Worm (Caenorhabditis elegans): ENCODE results near the gene srd-7.

srd-7 gene

ce11 chrIV:10821672-10822304 is 35.2 kb upstream of the srd-7 start:
- TF ChIP-seq mep-1 (tag; optimal IDR thresholded peaks at IDR 0.05) (peak; percentile 83), unc-98 (GFP tag; IDR thresholded peaks at IDR 0.05) (no peak), hlh-4 (tag; optimal IDR thresholded peaks at IDR 0.05) (no peak), lir-3 (tag; optimal IDR thresholded peaks at IDR 0.05; ENCODE audit: poor library complexity) (peak; percentile 68), dsc-1 (tag; optimal IDR thresholded peaks at IDR 0.05) (peak; percentile 16), Y116A8C.19 (tag; optimal IDR thresholded peaks at IDR 0.05; ENCODE audit: borderline replicate concordance) (no peak), unc-130 (tag; optimal IDR thresholded peaks at IDR 0.05) (peak; percentile 79), unc-30 (tag; optimal IDR thresholded peaks at IDR 0.05) (no peak), tlp-1 (tag; optimal IDR thresholded peaks at IDR 0.05) (no peak), vab-15 (tag; optimal IDR thresholded peaks at IDR 0.05) (no peak), xbp-1 (tag; optimal IDR thresholded peaks at IDR 0.05) (peak; percentile 63), ama-1 (optimal IDR thresholded peaks at IDR 0.05) (no peak), egl-13 (tag; optimal IDR thresholded peaks at IDR 0.05) (peak; percentile 34), aha-1 (tag; optimal IDR thresholded peaks at IDR 0.05) (peak; percentile 32), tbx-2 (tag; optimal IDR thresholded peaks at IDR 0.05) (peak; percentile 86), lin-39 (tag; optimal IDR thresholded peaks at IDR 0.05) (no peak), efl-3 (GFP tag; optimal IDR thresholded peaks at IDR 0.05) (no peak), nhr-47 (tag; optimal IDR thresholded peaks at IDR 0.05) (peak; percentile 84), fkh-10 (GFP tag; optimal IDR thresholded peaks at IDR 0.05) (peak; percentile 85), nhr-12 (tag; optimal IDR thresholded peaks at IDR 0.05) (no peak), nhr-85 (tag) (peak; percentile 92), sptf-1 (tag; optimal IDR thresholded peaks at IDR 0.05) (no peak), blmp-1 (tag; optimal IDR thresholded peaks at IDR 0.05) (peak; percentile 97), ets-5 (GFP tag; IDR thresholded peaks at IDR 0.05) (no peak), rnt-1 (tag; optimal IDR thresholded peaks at IDR 0.05) (peak; percentile 78), nhr-76 (tag; optimal IDR thresholded peaks at IDR 0.05) (no peak), pax-3 (tag; optimal IDR thresholded peaks at IDR 0.05) (peak; percentile 69), nhr-20 (tag; optimal IDR thresholded peaks at IDR 0.05) (peak; percentile 89), ceh-90 (tag; optimal IDR thresholded peaks at IDR 0.05) (no peak), ztf-11 (tag; optimal IDR thresholded peaks at IDR 0.05) (peak in 1 of 2 experiments; percentile 32), lsy-2 (tag; optimal IDR thresholded peaks at IDR 0.05) (peak; percentile 70 to 93), isw-1 (GFP tag; IDR thresholded peaks at IDR 0.05) (peak; percentile 39), egl-27 (tag; optimal IDR thresholded peaks at IDR 0.05) (peak; percentile 24 to 53), zip-4 (GFP tag; optimal IDR thresholded peaks at IDR 0.05) (no peak), fkh-4 (tag; optimal IDR thresholded peaks at IDR 0.05; ENCODE audit: borderline replicate concordance) (no peak), C04F5.9 (tag; optimal IDR thresholded peaks at IDR 0.05) (no peak), sox-4 (tag; optimal IDR thresholded peaks at IDR 0.05) (no peak), elt-3 (tag; optimal IDR thresholded peaks at IDR 0.05) (peak in 4 of 6 experiments; percentile 20 to 82 (median 67)), zag-1 (tag; optimal IDR thresholded peaks at IDR 0.05) (peak; percentile 67), lin-15B (tag; optimal IDR thresholded peaks at IDR 0.05) (no peak), ztf-4 (tag; optimal IDR thresholded peaks at IDR 0.05) (peak; percentile 83), sup-37 (GFP tag; optimal IDR thresholded peaks at IDR 0.05) (peak; percentile 20), fkh-8 (tag; optimal IDR thresholded peaks at IDR 0.05) (peak; percentile 86), lin-35 (GFP tag; optimal IDR thresholded peaks at IDR 0.05) (peak; percentile 75 to 84), swsn-7 (tag; optimal IDR thresholded peaks at IDR 0.05) (peak; percentile 84), lin-14 (GFP tag; optimal IDR thresholded peaks at IDR 0.05) (peak; percentile 93), ces-1 (GFP tag; optimal IDR thresholded peaks at IDR 0.05) (no peak), nhr-77 (tag; optimal IDR thresholded peaks at IDR 0.05) (peak; percentile 88), hpl-2 (GFP tag; optimal IDR thresholded peaks at IDR 0.05) (no peak), ceh-88 (GFP tag; IDR thresholded peaks at IDR 0.05) (peak; percentile 66), grh-1 (GFP tag; IDR thresholded peaks at IDR 0.05) (no peak), mef-2 (tag; optimal IDR thresholded peaks at IDR 0.05) (no peak), lin-13 (GFP tag; optimal IDR thresholded peaks at IDR 0.05) (peak; percentile 83)

Data from whole organism, L1 larva.